Worm (Caenorhabditis elegans) whole organism, L1 larva: Measurements from ENCODE around the gene tnt-2.
A peak's percentile ranks its signal among the peaks of the same experiment; 100 is the strongest.
"Not testable (repeated sequence)": the region's sequence is repeated elsewhere in the genome, so short reads cannot be mapped to it uniquely, and the experiment has no call there.

Experiments used
- C16A3.4 ChIP-seq: fragments of 150-350 bp; optimal IDR thresholded peaks from 2 replicates; lab custom pipeline; 2014; ENCODE audit warnings: missing biosample characterization, missing genetic modification characterization
- ama-1 ChIP-seq: fragments of 150-350 bp; optimal IDR thresholded peaks from 2 replicates; lab custom pipeline; 2014
- blmp-1 ChIP-seq: fragments of 150-350 bp; optimal IDR thresholded peaks from 2 replicates; lab custom pipeline; 2014; ENCODE audit warnings: missing biosample characterization, missing genetic modification characterization
- ceh-63 ChIP-seq: fragments of 200-800 bp; sonication (Bioruptor generic); optimal IDR thresholded peaks from 2 replicates; lab custom pipeline; 2018; ENCODE audit warnings: mild to moderate bottlenecking, missing genetic modification characterization, missing compliant biosample characterization
- ceh-90 ChIP-seq: sonication (generic microtip); optimal IDR thresholded peaks from 2 replicates; lab custom pipeline; 2016; ENCODE audit warnings: missing genetic modification characterization, missing compliant biosample characterization
- ces-1 ChIP-seq: fragments of 150-350 bp; optimal IDR thresholded peaks from 2 replicates; lab custom pipeline; 2014; ENCODE audit warnings: missing biosample characterization, missing genetic modification reagents, missing genetic modification characterization
- dpl-1 ChIP-seq, 3 experiments: fragments of 150-350 bp in 2 of 3; sonication (generic microtip) in 1 of 3; optimal IDR thresholded peaks; 2 replicates each; lab custom pipeline; 2014 to 2017; ENCODE audit warnings: missing biosample characterization in 3 of 3, missing genetic modification characterization in 3 of 3, missing genetic modification reagents in 3 of 3
- efl-1 ChIP-seq, 4 experiments: fragments of 150-350 bp; optimal IDR thresholded peaks in 3 of 4; peaks in 1 of 4; 1 replicate in 1 of 4; 2 replicates in 3 of 4; lab custom pipeline; 2014; ENCODE audit warnings: missing biosample characterization in 2 of 4, missing genetic modification characterization in 2 of 4, missing genetic modification reagents in 2 of 4
- egl-27 ChIP-seq, 2 experiments: fragments of 150-350 bp in 1 of 2; sonication (generic microtip); optimal IDR thresholded peaks; 3 replicates each; lab custom pipeline; 2017 to 2018; ENCODE audit warnings: missing biosample characterization in 2 of 2, missing genetic modification characterization in 2 of 2, missing genetic modification reagents in 2 of 2
- elt-2 ChIP-seq: sonication (generic microtip); optimal IDR thresholded peaks from 2 replicates; lab custom pipeline; 2016; ENCODE audit warnings: missing genetic modification characterization, mild to moderate bottlenecking, inconsistent platforms, missing compliant biosample characterization, missing genetic modification reagents
- fkh-10 ChIP-seq: sonication (generic microtip); optimal IDR thresholded peaks from 2 replicates; lab custom pipeline; 2017; ENCODE audit warnings: missing biosample characterization, missing genetic modification reagents, missing genetic modification characterization
- fkh-4 ChIP-seq: sonication (generic microtip); optimal IDR thresholded peaks from 2 replicates; lab custom pipeline; 2016; ENCODE audit warnings: missing compliant biosample characterization, missing genetic modification characterization, borderline replicate concordance
- fkh-8 ChIP-seq: sonication (generic microtip); optimal IDR thresholded peaks from 2 replicates; lab custom pipeline; 2016; ENCODE audit warnings: mild to moderate bottlenecking, missing genetic modification characterization, missing compliant biosample characterization
- hlh-17 ChIP-seq: fragments of 200-800 bp; sonication (Bioruptor generic); optimal IDR thresholded peaks from 2 replicates; lab custom pipeline; 2018; ENCODE audit warnings: missing genetic modification characterization, mild to moderate bottlenecking, missing compliant biosample characterization, moderate library complexity, borderline replicate concordance
- hpl-2 ChIP-seq: fragments of 150-350 bp; optimal IDR thresholded peaks from 2 replicates; lab custom pipeline; 2014; ENCODE audit warnings: missing biosample characterization, missing genetic modification reagents, missing genetic modification characterization
- jun-1 ChIP-seq: fragments of 150-350 bp; optimal IDR thresholded peaks from 2 replicates; lab custom pipeline; 2014; ENCODE audit warnings: missing biosample characterization, missing genetic modification reagents, missing genetic modification characterization
- lin-13 ChIP-seq: fragments of 150-350 bp; optimal IDR thresholded peaks from 2 replicates; lab custom pipeline; 2014; ENCODE audit warnings: missing biosample characterization, missing genetic modification reagents, missing genetic modification characterization
- lin-14 ChIP-seq: fragments of 200-800 bp; sonication (Bioruptor generic); optimal IDR thresholded peaks from 2 replicates; lab custom pipeline; 2018; ENCODE audit warnings: mild to moderate bottlenecking, missing genetic modification characterization, moderate library complexity, missing compliant biosample characterization
- lin-35 ChIP-seq, 2 experiments: fragments of 150-350 bp; optimal IDR thresholded peaks; 2 replicates each; lab custom pipeline; 2014; ENCODE audit warnings: missing biosample characterization in 2 of 2, missing genetic modification characterization in 2 of 2, missing genetic modification reagents in 2 of 2
- lsy-2 ChIP-seq, 2 experiments: fragments of 150-350 bp; optimal IDR thresholded peaks; 2 replicates each; lab custom pipeline; 2014; ENCODE audit warnings: missing biosample characterization in 2 of 2, missing genetic modification characterization in 2 of 2
- mdl-1 ChIP-seq, 2 experiments: fragments of 150-350 bp; optimal IDR thresholded peaks; 2 replicates each; lab custom pipeline; 2014 to 2017; ENCODE audit warnings: missing biosample characterization in 2 of 2, missing genetic modification characterization in 2 of 2, inconsistent platforms in 1 of 2
- mef-2 ChIP-seq: fragments of 150-350 bp; optimal IDR thresholded peaks from 2 replicates; lab custom pipeline; 2014; ENCODE audit warnings: missing biosample characterization, missing genetic modification characterization
- mep-1 ChIP-seq: fragments of 150-350 bp; optimal IDR thresholded peaks from 2 replicates; lab custom pipeline; 2014; ENCODE audit warnings: missing biosample characterization, missing genetic modification characterization
- nhr-20 ChIP-seq: sonication (generic microtip); optimal IDR thresholded peaks from 2 replicates; lab custom pipeline; 2016; ENCODE audit warnings: mild to moderate bottlenecking, missing genetic modification characterization, missing compliant biosample characterization
- nhr-71 ChIP-seq: sonication (generic microtip); optimal IDR thresholded peaks from 2 replicates; lab custom pipeline; 2016; ENCODE audit warnings: mild to moderate bottlenecking, missing genetic modification characterization, moderate library complexity, missing compliant biosample characterization
- nhr-84 ChIP-seq: sonication (generic microtip); optimal IDR thresholded peaks from 2 replicates; lab custom pipeline; 2017; ENCODE audit warnings: missing biosample characterization, missing genetic modification characterization
- nhr-85 ChIP-seq: sonication (generic microtip); peaks from one replicate; lab custom pipeline; 2016; ENCODE audit warnings: missing genetic modification characterization, inconsistent platforms, missing compliant biosample characterization
- nhr-90 ChIP-seq: sonication (generic microtip); optimal IDR thresholded peaks from 2 replicates; lab custom pipeline; 2016; ENCODE audit warnings: mild to moderate bottlenecking, missing genetic modification characterization, missing compliant biosample characterization; ENCODE audit not compliant: poor library complexity
- pax-3 ChIP-seq: fragments of 200-800 bp; sonication (Bioruptor generic); optimal IDR thresholded peaks from 2 replicates; lab custom pipeline; 2018; ENCODE audit warnings: mild to moderate bottlenecking, missing genetic modification characterization, moderate library complexity, missing compliant biosample characterization
- skn-1 ChIP-seq: fragments of 150-350 bp; optimal IDR thresholded peaks from 2 replicates; lab custom pipeline; 2014; ENCODE audit warnings: missing biosample characterization, missing genetic modification characterization
- snu-23 ChIP-seq: sonication (generic microtip); optimal IDR thresholded peaks from 2 replicates; lab custom pipeline; 2016; ENCODE audit warnings: missing genetic modification characterization, missing compliant biosample characterization
- sptf-1 ChIP-seq: fragments of 150-350 bp; optimal IDR thresholded peaks from 2 replicates; lab custom pipeline; 2014; ENCODE audit warnings: missing biosample characterization, missing genetic modification characterization
- sup-37 ChIP-seq: fragments of 200-800 bp; sonication (Bioruptor generic); optimal IDR thresholded peaks from 2 replicates; lab custom pipeline; 2018; ENCODE audit warnings: mild to moderate bottlenecking, missing genetic modification characterization, missing compliant biosample characterization
- tlp-1 ChIP-seq: fragments of 150-350 bp; optimal IDR thresholded peaks from 2 replicates; lab custom pipeline; 2014; ENCODE audit warnings: missing biosample characterization, missing genetic modification characterization
- unc-30 ChIP-seq: sonication (generic microtip); optimal IDR thresholded peaks from 2 replicates; lab custom pipeline; 2017; ENCODE audit warnings: missing biosample characterization, missing genetic modification characterization
- xbp-1 ChIP-seq: sonication (generic microtip); optimal IDR thresholded peaks from 2 replicates; lab custom pipeline; 2016; ENCODE audit warnings: missing genetic modification characterization, missing compliant biosample characterization
- ztf-4 ChIP-seq: fragments of 150-350 bp; optimal IDR thresholded peaks from 2 replicates; lab custom pipeline; 2014; ENCODE audit warnings: missing biosample characterization, missing genetic modification characterization

Gene tnt-2

DNA sequence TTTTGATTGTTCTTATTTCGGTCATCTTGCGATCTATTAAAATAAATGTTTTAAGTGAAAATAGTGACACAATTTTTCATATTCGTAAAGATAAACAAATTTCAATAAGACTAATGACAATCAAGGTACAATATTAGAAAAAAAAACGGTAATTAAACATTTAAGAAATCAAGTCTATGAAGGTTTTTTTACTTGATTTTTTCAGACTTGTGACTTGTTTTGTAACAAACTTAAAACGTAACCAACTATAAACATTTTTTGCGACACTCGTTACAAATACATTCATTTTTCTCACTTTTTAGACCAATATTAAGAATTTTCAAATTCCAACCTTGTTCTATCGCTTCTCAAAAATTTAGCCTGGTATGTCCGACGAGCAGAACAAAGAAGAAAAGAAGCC is 16.0 kb upstream of the tnt-2 start, which contains the start of gene M02D8.2:
M02D8.2 (plus strand) TSS at position 301 of the 400 bp plus-strand sequence.
- no peak for TF ChIP-seq jun-1 (tag; lab: Kevin White, UChicago)
- TF ChIP-seq ces-1 (GFP tag; lab: Kevin White, UChicago), result no peak
- TF ChIP-seq unc-30 (tag; lab: Kevin White, UChicago), result no peak
- no peak for TF ChIP-seq snu-23

DNA sequence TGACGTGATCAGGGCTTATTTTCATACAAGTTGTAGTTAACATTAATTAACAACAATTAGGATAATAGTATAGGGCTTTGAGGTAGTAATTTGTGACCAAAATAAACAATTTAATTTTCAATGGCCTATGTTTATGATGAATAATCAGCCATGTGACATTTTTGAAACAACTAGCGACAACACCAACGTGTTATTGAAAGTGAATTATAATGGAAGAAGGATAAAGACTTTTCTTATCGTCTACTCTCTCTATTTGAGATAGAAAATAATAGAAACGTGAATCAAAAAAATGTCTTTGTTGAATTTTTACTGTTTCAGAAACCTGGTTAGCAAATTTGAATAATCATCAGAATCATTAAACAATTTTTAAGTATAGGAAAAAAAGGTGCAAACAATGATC is 14.5 kb upstream of the tnt-2 start:
- peak; percentile 68 for TF ChIP-seq blmp-1 (tag; lab: Kevin White, UChicago)
- no peak for TF ChIP-seq fkh-10 (GFP tag; lab: Kevin White, UChicago)
- no peak for TF ChIP-seq mef-2 (tag; lab: Kevin White, UChicago)
- TF ChIP-seq nhr-85, result peak; percentile 58

DNA sequence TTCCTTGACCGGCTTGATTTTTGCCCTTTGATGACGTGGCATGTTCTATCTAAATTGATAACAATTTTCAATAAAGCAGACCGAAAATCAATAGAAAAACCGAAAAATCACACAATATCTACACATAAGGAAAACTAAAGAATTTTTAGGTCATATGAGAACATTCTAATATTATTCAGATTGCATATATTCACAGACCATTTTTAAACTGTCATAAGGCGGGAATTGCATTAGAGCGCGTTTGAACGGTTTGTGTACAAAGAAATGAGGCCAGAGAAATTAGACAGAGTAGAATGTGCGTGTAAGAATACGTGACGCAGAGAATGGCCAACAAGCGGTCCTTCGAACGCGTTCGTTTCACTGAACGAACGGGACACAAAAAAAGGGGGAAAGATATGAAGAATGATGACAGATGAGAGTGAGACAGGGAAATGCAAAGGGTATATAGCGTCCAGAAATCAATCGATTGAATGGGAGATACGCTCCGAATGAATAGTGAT is 13.7 kb upstream of the tnt-2 start, which contains the start of gene M02D8.3:
M02D8.3 (minus strand) TSS at position 51 of the 500 bp plus-strand sequence.
- TF ChIP-seq lin-13 (GFP tag; lab: Kevin White, UChicago), result no peak
- no peak for TF ChIP-seq fkh-8 (tag; lab: Kevin White, UChicago)
- TF ChIP-seq fkh-4 (tag; lab: Kevin White, UChicago), result no peak
- TF ChIP-seq egl-27 (tag; optimal IDR thresholded peaks at IDR 0.05; lab: Kevin White, UChicago), result no peak
- TF ChIP-seq ama-1 (lab: Kevin White, UChicago), result no peak
- TF ChIP-seq mep-1 (tag; lab: Kevin White, UChicago), result peak; percentile 21
- TF ChIP-seq lsy-2 (tag; optimal IDR thresholded peaks at IDR 0.05; lab: Kevin White, UChicago), result peak in 1 of 2 experiments; percentile 43
- TF ChIP-seq C16A3.4 (tag; lab: Kevin White, UChicago), result peak; percentile 29
- no peak for TF ChIP-seq ceh-63 (GFP tag; lab: Kevin White, UChicago)
- TF ChIP-seq pax-3, result no peak
- no peak for TF ChIP-seq elt-2 (tag; lab: Kevin White, UChicago)
- peak; percentile 44 to 63 for TF ChIP-seq efl-1 (optimal IDR thresholded peaks at IDR 0.05; lab: Kevin White, UChicago)
- peak; percentile 67 to 84 for TF ChIP-seq efl-1 (GFP tag; optimal IDR thresholded peaks at IDR 0.05 in 1 of 2; lab: Kevin White, UChicago)
- TF ChIP-seq blmp-1 (tag; lab: Kevin White, UChicago), result peak; percentile 64
- peak; percentile 21 to 82 for TF ChIP-seq lin-35 (GFP tag; optimal IDR thresholded peaks at IDR 0.05; lab: Kevin White, UChicago)
- TF ChIP-seq dpl-1 (GFP tag; optimal IDR thresholded peaks at IDR 0.05; lab: Kevin White, UChicago), result peak; percentile 60 to 78 (median 68)
- TF ChIP-seq hpl-2 (GFP tag; lab: Kevin White, UChicago), result no peak
- TF ChIP-seq sup-37 (GFP tag; lab: Kevin White, UChicago), result no peak
- no peak for TF ChIP-seq nhr-84
- TF ChIP-seq mdl-1 (tag; optimal IDR thresholded peaks at IDR 0.05; lab: Kevin White, UChicago), result no peak
- TF ChIP-seq snu-23, result peak; percentile 28
- TF ChIP-seq nhr-71 (tag; lab: Kevin White, UChicago), result peak; percentile 9
- TF ChIP-seq ceh-90 (tag; lab: Kevin White, UChicago), result no peak
- TF ChIP-seq sptf-1 (tag; lab: Kevin White, UChicago), result no peak
- peak; percentile 25 for TF ChIP-seq skn-1
- TF ChIP-seq hlh-17 (GFP tag; lab: Kevin White, UChicago), result no peak
- TF ChIP-seq lin-14 (GFP tag; lab: Kevin White, UChicago), result peak; percentile 80
- TF ChIP-seq xbp-1, result peak; percentile 7
- TF ChIP-seq nhr-20 (tag; lab: Kevin White, UChicago), result peak; percentile 31
- TF ChIP-seq nhr-90, result no peak

DNA sequence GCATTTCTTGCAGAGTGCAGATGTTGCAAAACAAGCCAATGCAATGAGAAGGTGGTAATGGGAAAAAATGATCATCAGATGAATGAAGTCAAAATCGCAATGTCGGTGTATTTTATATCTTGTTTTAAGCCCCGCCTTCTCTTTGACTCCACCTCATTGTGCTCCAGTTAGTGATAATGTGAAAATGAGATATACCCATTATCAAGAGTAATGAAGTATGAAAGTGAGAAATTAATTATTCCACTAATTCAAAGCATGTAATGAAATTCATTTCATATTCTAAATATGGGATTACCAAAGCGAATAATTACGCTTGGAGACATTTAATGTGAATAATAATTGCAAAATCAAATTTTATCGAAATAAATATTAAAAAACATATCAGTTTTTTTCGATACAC is 8.5 kb upstream of the tnt-2 start, which contains the start of gene M02D8.6:
M02D8.6 (minus strand) TSS at position 101 of the 400 bp plus-strand sequence.
- not testable (repeated sequence) for TF ChIP-seq mep-1 (tag; lab: Kevin White, UChicago); tlp-1; ztf-4 (tag; lab: Kevin White, UChicago)
